Worm (Caenorhabditis elegans): ENCODE data around the gene K04H4.5.

- TF ChIP-seq zag-1 (tag; optimal IDR thresholded peaks at IDR 0.05) (no peak), unc-39 (tag; optimal IDR thresholded peaks at IDR 0.05) (no peak), hmg-11 (tag; optimal IDR thresholded peaks at IDR 0.05) (no peak), mdl-1 (tag; optimal IDR thresholded peaks at IDR 0.05) (no peak), snpc-4 (tag; optimal IDR thresholded peaks at IDR 0.05) (no peak), lin-15B (tag; optimal IDR thresholded peaks at IDR 0.05) (no peak), lsy-12 (tag; optimal IDR thresholded peaks at IDR 0.05) (no peak)
Observed at ce11 chrIII:9329266-9329665, 29.9 kb upstream of the K04H4.5 start, which contains the start of gene C40H1.3.

Data from whole organism, L3 larva.